Worm (Caenorhabditis elegans) whole organism, mixed stage, embryonic: ENCODE results near the gene pdk-1.

Experiments
- M03D4.4 ChIP-seq: sonication (generic microtip); optimal IDR thresholded peaks from 2 replicates; lab custom pipeline; 2017; ENCODE audit warnings: mild to moderate bottlenecking, missing genetic modification characterization, missing compliant biosample characterization
- bed-3 ChIP-seq: fragments of 200-800 bp; sonication (Bioruptor generic); optimal IDR thresholded peaks from 3 replicates; lab custom pipeline; 2018; ENCODE audit warnings: mild to moderate bottlenecking, missing genetic modification characterization, moderate library complexity, missing compliant biosample characterization
- blmp-1 ChIP-seq: fragments of 150-350 bp; optimal IDR thresholded peaks from 2 replicates; lab custom pipeline; 2014; ENCODE audit warnings: missing biosample characterization, missing genetic modification characterization
- ceh-39 ChIP-seq: fragments of 150-350 bp; optimal IDR thresholded peaks from 2 replicates; lab custom pipeline; 2014; ENCODE audit warnings: missing biosample characterization, missing genetic modification characterization
- ceh-43 ChIP-seq: fragments of 200-800 bp; sonication (Bioruptor generic); optimal IDR thresholded peaks from 2 replicates; lab custom pipeline; 2018; ENCODE audit warnings: mild to moderate bottlenecking, missing genetic modification characterization, moderate library complexity, missing compliant biosample characterization
- ceh-83 ChIP-seq: fragments of 200-800 bp; sonication (Bioruptor generic); optimal IDR thresholded peaks from 2 replicates; lab custom pipeline; 2018; ENCODE audit warnings: mild to moderate bottlenecking, missing genetic modification characterization, missing compliant biosample characterization
- ces-1 ChIP-seq: fragments of 150-350 bp; optimal IDR thresholded peaks from 2 replicates; lab custom pipeline; 2014; ENCODE audit warnings: missing biosample characterization, missing genetic modification reagents, missing genetic modification characterization
- cnd-1 ChIP-seq: fragments of 200-800 bp; sonication (Bioruptor generic); optimal IDR thresholded peaks from 2 replicates; lab custom pipeline; 2018; ENCODE audit warnings: mild to moderate bottlenecking, missing genetic modification characterization, missing compliant biosample characterization
- drap-1 ChIP-seq: fragments of 200-800 bp; sonication (Bioruptor generic); optimal IDR thresholded peaks from 3 replicates; lab custom pipeline; 2018; ENCODE audit warnings: mild to moderate bottlenecking, missing genetic modification characterization, missing compliant biosample characterization
- elt-1 ChIP-seq: sonication (generic microtip); optimal IDR thresholded peaks from 2 replicates; lab custom pipeline; 2017; ENCODE audit warnings: missing genetic modification characterization, mild to moderate bottlenecking, missing compliant biosample characterization, antibody characterized with exemption, moderate library complexity, borderline replicate concordance; ENCODE audit not compliant: insufficient read depth
- elt-3 ChIP-seq: fragments of 150-350 bp; optimal IDR thresholded peaks from 2 replicates; lab custom pipeline; 2014; ENCODE audit warnings: missing biosample characterization, missing genetic modification characterization
- flh-1 ChIP-seq: fragments of 200-800 bp; sonication (Bioruptor generic); optimal IDR thresholded peaks from 2 replicates; lab custom pipeline; 2018; ENCODE audit warnings: mild to moderate bottlenecking, missing genetic modification characterization, moderate library complexity, missing compliant biosample characterization
- ham-2 ChIP-seq: fragments of 200-800 bp; sonication (Bioruptor generic); optimal IDR thresholded peaks from 2 replicates; lab custom pipeline; 2018; ENCODE audit warnings: mild to moderate bottlenecking, missing genetic modification characterization, missing compliant biosample characterization
- hlh-1 ChIP-seq: fragments of 150-350 bp; optimal IDR thresholded peaks from 2 replicates; lab custom pipeline; 2014; ENCODE audit warnings: missing biosample characterization, missing genetic modification reagents, missing genetic modification characterization
- lin-13 ChIP-seq: fragments of 150-350 bp; optimal IDR thresholded peaks from 2 replicates; lab custom pipeline; 2014; ENCODE audit warnings: missing biosample characterization, missing genetic modification characterization
- lin-32 ChIP-seq: fragments of 200-800 bp; sonication (Bioruptor generic); optimal IDR thresholded peaks from 2 replicates; lab custom pipeline; 2018; ENCODE audit warnings: mild to moderate bottlenecking, missing genetic modification characterization, missing compliant biosample characterization
- lsy-2 ChIP-seq: fragments of 150-350 bp; optimal IDR thresholded peaks from 2 replicates; lab custom pipeline; 2014; ENCODE audit warnings: missing biosample characterization, missing genetic modification characterization
- mab-5 ChIP-seq: fragments of 150-350 bp; optimal IDR thresholded peaks from 2 replicates; lab custom pipeline; 2014; ENCODE audit warnings: missing biosample characterization, missing genetic modification characterization
- mep-1 ChIP-seq: fragments of 150-350 bp; optimal IDR thresholded peaks from 2 replicates; lab custom pipeline; 2017; ENCODE audit warnings: missing biosample characterization, missing genetic modification reagents, missing genetic modification characterization, inconsistent platforms
- mls-2 ChIP-seq: sonication (generic microtip); optimal IDR thresholded peaks from 2 replicates; lab custom pipeline; 2016; ENCODE audit warnings: mild to moderate bottlenecking, missing genetic modification characterization, moderate library complexity, missing compliant biosample characterization
- nhr-12 ChIP-seq: fragments of 150-350 bp; optimal IDR thresholded peaks from 2 replicates; lab custom pipeline; 2014; ENCODE audit warnings: missing biosample characterization, missing genetic modification characterization
- nhr-2 ChIP-seq: fragments of 150-350 bp; optimal IDR thresholded peaks from 2 replicates; lab custom pipeline; 2014; ENCODE audit warnings: missing biosample characterization, missing genetic modification characterization
- nhr-237 ChIP-seq: fragments of 150-350 bp; optimal IDR thresholded peaks from 2 replicates; lab custom pipeline; 2014; ENCODE audit warnings: missing biosample characterization, missing genetic modification characterization
- nhr-28 ChIP-seq: fragments of 150-350 bp; optimal IDR thresholded peaks from 2 replicates; lab custom pipeline; 2014; ENCODE audit warnings: missing biosample characterization, missing genetic modification characterization
- nhr-76 ChIP-seq: sonication (generic microtip); optimal IDR thresholded peaks from 2 replicates; lab custom pipeline; 2017; ENCODE audit warnings: missing biosample characterization, missing genetic modification characterization
- pha-4 ChIP-seq: fragments of 150-350 bp; optimal IDR thresholded peaks from 2 replicates; lab custom pipeline; 2018; ENCODE audit warnings: missing biosample characterization, missing genetic modification reagents, missing genetic modification characterization
- sem-2 ChIP-seq: fragments of 200-800 bp; sonication (Bioruptor generic); optimal IDR thresholded peaks from 2 replicates; lab custom pipeline; 2018; ENCODE audit warnings: mild to moderate bottlenecking, missing genetic modification characterization, missing compliant biosample characterization
- snpc-4 ChIP-seq: fragments of 150-350 bp; optimal IDR thresholded peaks from 2 replicates; lab custom pipeline; 2014; ENCODE audit warnings: missing biosample characterization, missing genetic modification characterization
- sptf-1 ChIP-seq: sonication (generic microtip); optimal IDR thresholded peaks from 2 replicates; lab custom pipeline; 2017; ENCODE audit warnings: mild to moderate bottlenecking, missing genetic modification characterization, moderate library complexity, missing compliant biosample characterization
- tbx-8 ChIP-seq: fragments of 200-800 bp; sonication (Bioruptor generic); optimal IDR thresholded peaks from 2 replicates; lab custom pipeline; 2018; ENCODE audit warnings: mild to moderate bottlenecking, missing genetic modification characterization, moderate library complexity, missing compliant biosample characterization
- unc-120 ChIP-seq: sonication (generic microtip); optimal IDR thresholded peaks from 2 replicates; lab custom pipeline; 2017; ENCODE audit warnings: missing genetic modification characterization, missing compliant biosample characterization; ENCODE audit not compliant: poor library complexity, severe bottlenecking
- unc-39 ChIP-seq: fragments of 150-350 bp; optimal IDR thresholded peaks from 2 replicates; lab custom pipeline; 2014; ENCODE audit warnings: missing biosample characterization, missing genetic modification characterization
- unc-62 ChIP-seq: fragments of 150-350 bp; optimal IDR thresholded peaks from 2 replicates; lab custom pipeline; 2014; ENCODE audit warnings: missing biosample characterization, missing genetic modification reagents, missing genetic modification characterization
- zip-8 ChIP-seq: fragments of 150-350 bp; optimal IDR thresholded peaks from 2 replicates; lab custom pipeline; 2014; ENCODE audit warnings: missing biosample characterization, missing genetic modification characterization
- ztf-11 ChIP-seq: fragments of 150-350 bp; optimal IDR thresholded peaks from 2 replicates; lab custom pipeline; 2014; ENCODE audit warnings: missing biosample characterization, missing genetic modification characterization

Gene pdk-1

DNA sequence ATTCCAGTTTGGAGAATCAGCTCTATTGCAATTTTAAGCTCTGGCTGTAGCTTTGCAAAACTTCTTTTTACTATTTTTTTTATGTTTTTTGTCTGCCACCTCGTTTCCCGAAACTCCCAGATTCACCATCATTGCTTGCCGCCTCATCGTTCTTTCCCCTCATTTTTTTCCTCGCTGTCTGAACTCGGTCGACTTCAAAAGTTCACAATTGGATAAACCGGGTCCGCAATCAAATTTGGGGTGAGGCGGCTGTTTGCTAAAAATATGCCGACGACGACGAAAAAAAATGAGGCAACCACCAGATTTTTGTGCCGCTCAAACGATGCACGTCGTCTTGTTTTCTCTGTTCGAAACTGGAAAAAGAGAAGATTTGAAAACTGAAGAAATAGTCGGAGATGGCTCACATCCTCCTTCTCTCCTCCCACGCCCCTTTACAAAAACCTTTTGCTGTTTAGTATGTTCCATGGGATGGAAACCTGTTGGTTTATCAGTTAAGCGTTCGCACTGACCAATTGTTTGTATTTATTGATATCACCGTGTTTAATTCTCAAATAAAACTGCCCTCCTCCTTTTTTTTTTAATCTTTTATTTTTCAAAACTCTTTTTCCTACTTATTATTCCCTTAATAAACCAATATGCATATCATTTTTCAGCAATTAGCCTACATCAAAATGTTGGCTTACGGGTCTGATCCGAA is 26.4 kb upstream of the pdk-1 start, which contains the start of gene dop-4:
TSS of gene dop-4 (plus strand) at position 647 of the 697 bp plus-strand sequence.
- TF ChIP-seq mep-1 (tag; lab: Kevin White, UChicago) (no peak), ces-1 (GFP tag; lab: Kevin White, UChicago) (no peak), ham-2 (no peak), drap-1 (no peak), cnd-1 (no peak), lin-32 (GFP tag; lab: Kevin White, UChicago) (no peak), mls-2 (tag; lab: Kevin White, UChicago) (no peak), ceh-39 (no peak), flh-1 (GFP tag; lab: Kevin White, UChicago) (no peak), ceh-43 (GFP tag; lab: Kevin White, UChicago) (no peak), snpc-4 (no peak), bed-3 (no peak)

DNA sequence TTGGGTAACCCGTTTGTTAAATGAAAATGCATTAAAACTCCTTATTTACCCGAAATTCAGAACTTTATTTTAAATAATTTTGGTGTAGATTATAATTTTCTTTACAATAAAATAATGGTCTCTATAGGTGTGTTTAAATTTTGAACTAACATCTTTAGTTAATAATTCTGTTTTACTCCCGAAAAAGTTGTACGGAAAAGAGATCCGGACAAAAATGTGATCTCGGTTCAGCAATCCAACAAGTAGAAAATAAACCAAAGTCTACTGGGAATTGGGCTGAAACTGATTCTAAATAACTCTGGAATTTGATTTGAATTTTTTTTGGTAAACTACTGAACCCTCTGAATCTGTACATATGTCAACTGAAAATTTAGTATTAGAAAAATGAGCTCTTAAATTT is 25.4 kb upstream of the pdk-1 start:
- TF ChIP-seq flh-1 (GFP tag; lab: Kevin White, UChicago) (no peak), ces-1 (GFP tag; lab: Kevin White, UChicago) (no peak), ceh-43 (GFP tag; lab: Kevin White, UChicago) (no peak), elt-3 (tag; lab: Kevin White, UChicago) (no peak), snpc-4 (no peak), sptf-1 (tag; lab: Kevin White, UChicago) (no peak), elt-1 (no peak), mls-2 (tag; lab: Kevin White, UChicago) (no peak), nhr-2 (tag; lab: Kevin White, UChicago) (no peak), lsy-2 (tag; lab: Kevin White, UChicago) (no peak)
- TF ChIP-seq, all 35 proteins: peak for 0

DNA sequence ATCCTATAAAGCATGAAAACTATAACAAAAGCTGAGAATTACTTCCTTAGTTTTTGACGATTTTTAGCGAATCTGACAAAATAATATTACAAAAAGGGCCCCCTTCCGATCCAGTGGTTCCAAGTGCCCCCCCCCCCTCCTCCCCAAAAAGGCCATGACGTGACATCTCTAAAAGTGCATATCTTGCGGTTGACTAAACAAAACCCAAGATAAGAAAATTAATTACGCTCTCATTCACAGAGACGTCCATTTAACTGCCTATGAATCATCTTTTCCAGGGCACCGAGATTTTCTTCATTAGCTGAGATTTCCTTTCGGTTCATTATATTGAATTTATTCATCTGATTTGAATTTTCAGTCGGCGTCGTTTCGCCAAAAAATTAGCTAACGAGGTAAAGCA is 21.3 kb upstream of the pdk-1 start, which contains the start of gene inso-1:
TSS of gene inso-1 (plus strand) at position 301 of the 400 bp plus-strand sequence.
- TF ChIP-seq drap-1 (no peak), sem-2 (GFP tag; lab: Kevin White, UChicago) (no peak), unc-39 (tag; lab: Kevin White, UChicago) (no peak), elt-3 (tag; lab: Kevin White, UChicago) (no peak), mab-5 (no peak)

DNA sequence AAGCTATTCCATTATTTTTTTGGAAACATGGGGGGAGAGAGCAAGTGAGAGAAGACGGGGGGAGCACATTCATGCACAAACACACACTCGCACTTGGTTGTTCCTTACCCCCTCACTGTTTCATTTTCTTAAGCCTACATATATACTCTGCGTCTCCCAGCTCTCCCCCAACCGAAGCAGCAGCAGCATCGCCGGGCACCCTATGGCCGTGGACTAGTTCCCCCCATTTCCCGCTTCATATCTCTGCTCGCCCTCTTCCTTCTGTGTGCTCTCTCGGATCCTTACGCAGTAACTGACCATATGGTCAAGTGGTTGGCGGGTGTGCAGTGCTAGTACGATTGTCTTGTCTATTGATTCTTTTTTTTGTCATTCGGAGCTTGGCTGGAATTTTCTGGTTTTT is 18.9 kb upstream of the pdk-1 start:
- TF ChIP-seq blmp-1 (tag; lab: Kevin White, UChicago) (no peak), ces-1 (GFP tag; lab: Kevin White, UChicago) (peak; percentile 78), ham-2 (peak; percentile 71), unc-39 (tag; lab: Kevin White, UChicago) (no peak), ceh-43 (GFP tag; lab: Kevin White, UChicago) (peak; percentile 9), ztf-11 (tag; lab: Kevin White, UChicago) (peak; percentile 30), elt-1 (no peak), mep-1 (tag; lab: Kevin White, UChicago) (peak; percentile 73), nhr-76 (tag; lab: Kevin White, UChicago) (no peak), lin-32 (GFP tag; lab: Kevin White, UChicago) (peak; percentile 86), mls-2 (tag; lab: Kevin White, UChicago) (peak; percentile 49), bed-3 (no peak), zip-8 (tag; lab: Kevin White, UChicago) (no peak), nhr-237 (tag; lab: Kevin White, UChicago) (peak; percentile 42), tbx-8 (GFP tag; lab: Kevin White, UChicago) (no peak), snpc-4 (no peak), sem-2 (GFP tag; lab: Kevin White, UChicago) (no peak), nhr-2 (tag; lab: Kevin White, UChicago) (peak; percentile 74), drap-1 (peak; percentile 77), hlh-1 (peak; percentile 89), lin-13 (tag; lab: Kevin White, UChicago) (no peak), ceh-39 (peak; percentile 46), unc-62 (peak; percentile 26), nhr-28 (tag; lab: Kevin White, UChicago) (no peak), nhr-12 (tag; lab: Kevin White, UChicago) (no peak), pha-4 (peak; percentile 85), sptf-1 (tag; lab: Kevin White, UChicago) (peak; percentile 70), mab-5 (no peak), elt-3 (tag; lab: Kevin White, UChicago) (no peak), unc-120 (tag; lab: Kevin White, UChicago) (peak; percentile 81), ceh-83 (no peak), cnd-1 (peak; percentile 86), flh-1 (GFP tag; lab: Kevin White, UChicago) (no peak), lsy-2 (tag; lab: Kevin White, UChicago) (peak; percentile 55), M03D4.4 (tag; lab: Kevin White, UChicago) (peak; percentile 56)
- TF ChIP-seq, all 35 proteins: peak for 19
